Worm (Caenorhabditis elegans) whole organism, young adult: ENCODE results near the gene C56G2.4.

ENCODE experiments used
- B0336.3 ChIP-seq: fragments of 200-800 bp; sonication (Bioruptor generic); IDR thresholded peaks from 2 replicates; pipeline ENCODE4 v1.3.6; 2022; ENCODE audit warnings: missing genetic modification characterization, missing compliant biosample characterization
- F10E7.11 ChIP-seq: sonication (generic microtip); optimal IDR thresholded peaks from 2 replicates; lab custom pipeline; 2017; ENCODE audit warnings: mild to moderate bottlenecking, missing genetic modification characterization, moderate library complexity, missing compliant biosample characterization
- F33H1.4 ChIP-seq: fragments of 200-800 bp; sonication (Bioruptor generic); IDR thresholded peaks from 2 replicates; pipeline ENCODE4 v1.3.6; 2022; ENCODE audit warnings: missing genetic modification reagents, missing genetic modification characterization, missing compliant biosample characterization
- F37B4.10 ChIP-seq: fragments of 200-800 bp; sonication (Bioruptor generic); IDR thresholded peaks from 2 replicates; pipeline ENCODE4 v1.3.6; 2022; ENCODE audit warnings: missing genetic modification characterization, missing compliant biosample characterization
- F55B11.4 ChIP-seq: sonication (generic microtip); optimal IDR thresholded peaks from 2 replicates; lab custom pipeline; 2016; ENCODE audit warnings: missing compliant biosample characterization, missing genetic modification characterization, borderline replicate concordance; ENCODE audit not compliant: insufficient read depth
- F57A8.1 ChIP-seq: fragments of 200-800 bp; sonication (Bioruptor generic); optimal IDR thresholded peaks from 2 replicates; lab custom pipeline; 2018; ENCODE audit warnings: mild to moderate bottlenecking, missing genetic modification characterization, moderate library complexity, missing compliant biosample characterization
- Y53F4B.3 ChIP-seq: fragments of 200-800 bp; sonication (Bioruptor generic); IDR thresholded peaks from 2 replicates; pipeline ENCODE4 v1.3.6; 2022; ENCODE audit warnings: missing genetic modification reagents, missing genetic modification characterization, missing compliant biosample characterization
- Y79H2A.3 ChIP-seq: fragments of 200-800 bp; sonication (Bioruptor generic); conservative IDR thresholded peaks from 2 replicates; pipeline ENCODE4 v1.3.6; 2022; ENCODE audit warnings: missing genetic modification reagents, missing genetic modification characterization, missing compliant biosample characterization
- ZK185.1 ChIP-seq: sonication (generic microtip); optimal IDR thresholded peaks from 2 replicates; lab custom pipeline; 2016; ENCODE audit warnings: mild to moderate bottlenecking, missing genetic modification characterization, missing compliant biosample characterization; ENCODE audit not compliant: poor library complexity, severe bottlenecking
- akir-1 ChIP-seq: fragments of 200-800 bp; sonication (Bioruptor generic); optimal IDR thresholded peaks from 2 replicates; lab custom pipeline; 2018; ENCODE audit warnings: mild to moderate bottlenecking, missing genetic modification characterization, moderate library complexity, missing compliant biosample characterization
- attf-5 ChIP-seq: fragments of 200-800 bp; sonication (Bioruptor generic); optimal IDR thresholded peaks from 2 replicates; lab custom pipeline; 2018; ENCODE audit warnings: mild to moderate bottlenecking, missing genetic modification characterization, missing compliant biosample characterization
- bed-2 ChIP-seq: fragments of 200-800 bp; sonication (Bioruptor generic); IDR thresholded peaks from 2 replicates; pipeline ENCODE4 v1.3.6; 2022; ENCODE audit warnings: missing genetic modification reagents, missing genetic modification characterization, missing compliant biosample characterization
- ccch-3 ChIP-seq: fragments of 200-800 bp; sonication (Bioruptor generic); optimal IDR thresholded peaks from 2 replicates; lab custom pipeline; 2018; ENCODE audit warnings: mild to moderate bottlenecking, missing genetic modification characterization, missing compliant biosample characterization
- cebp-1 ChIP-seq, 2 experiments: fragments of 200-800 bp in 1 of 2; sonication (Bioruptor generic) in 1 of 2; sonication (generic microtip) in 1 of 2; IDR thresholded peaks in 1 of 2; optimal IDR thresholded peaks in 1 of 2; 2 replicates each; pipeline versions ENCODE4 v1.3.6 to Lab custom; 2017 to 2022; ENCODE audit warnings: missing compliant biosample characterization in 2 of 2, missing genetic modification characterization in 2 of 2, mild to moderate bottlenecking in 1 of 2, missing genetic modification reagents in 1 of 2, moderate library complexity in 1 of 2
- cebp-2 ChIP-seq: fragments of 200-800 bp; sonication (Bioruptor generic); IDR thresholded peaks from 2 replicates; pipeline ENCODE4 v1.3.6; 2022; ENCODE audit warnings: missing genetic modification characterization, missing compliant biosample characterization
- ceh-27 ChIP-seq: fragments of 200-800 bp; sonication (Bioruptor generic); optimal IDR thresholded peaks from 2 replicates; lab custom pipeline; 2018; ENCODE audit warnings: mild to moderate bottlenecking, missing genetic modification characterization, moderate library complexity, missing compliant biosample characterization
- ceh-40 ChIP-seq: fragments of 200-800 bp; sonication (Bioruptor generic); IDR thresholded peaks from 2 replicates; pipeline ENCODE4 v1.3.6; 2022; ENCODE audit warnings: missing genetic modification characterization, missing compliant biosample characterization
- ceh-91 ChIP-seq: fragments of 200-800 bp; sonication (Bioruptor generic); IDR thresholded peaks from 2 replicates; pipeline ENCODE4 v1.3.6; 2022; ENCODE audit warnings: missing genetic modification reagents, missing genetic modification characterization, missing compliant biosample characterization
- chd-7 ChIP-seq: sonication (generic microtip); optimal IDR thresholded peaks from 2 replicates; lab custom pipeline; 2016; ENCODE audit warnings: mild to moderate bottlenecking, missing genetic modification characterization, moderate library complexity, missing compliant biosample characterization
- dox-1 ChIP-seq: fragments of 200-800 bp; sonication (Bioruptor generic); IDR thresholded peaks from 2 replicates; pipeline ENCODE4 v1.3.6; 2022; ENCODE audit warnings: missing genetic modification reagents, missing genetic modification characterization, missing compliant biosample characterization
- efl-1 ChIP-seq: fragments of 150-350 bp; optimal IDR thresholded peaks from 2 replicates; lab custom pipeline; 2014; ENCODE audit warnings: missing biosample characterization, missing genetic modification reagents, missing genetic modification characterization
- egl-44 ChIP-seq: fragments of 200-800 bp; sonication (Bioruptor generic); IDR thresholded peaks from 2 replicates; pipeline ENCODE4 v1.3.6; 2022; ENCODE audit warnings: missing genetic modification reagents, missing genetic modification characterization, missing compliant biosample characterization
- ets-4 ChIP-seq: fragments of 200-800 bp; sonication (Bioruptor generic); optimal IDR thresholded peaks from 2 replicates; lab custom pipeline; 2018; ENCODE audit warnings: mild to moderate bottlenecking, missing genetic modification characterization, missing compliant biosample characterization
- fkh-3 ChIP-seq: sonication (generic microtip); optimal IDR thresholded peaks from 2 replicates; lab custom pipeline; 2016; ENCODE audit warnings: mild to moderate bottlenecking, missing genetic modification characterization, missing compliant biosample characterization
- gei-17 ChIP-seq: fragments of 200-800 bp; sonication (Bioruptor generic); optimal IDR thresholded peaks from 2 replicates; lab custom pipeline; 2018; ENCODE audit warnings: mild to moderate bottlenecking, missing genetic modification characterization, missing compliant biosample characterization
- hlh-12 ChIP-seq: sonication (generic microtip); optimal IDR thresholded peaks from 2 replicates; lab custom pipeline; 2016; ENCODE audit warnings: missing genetic modification characterization, missing compliant biosample characterization
- hmg-1.2 ChIP-seq: fragments of 200-800 bp; sonication (Bioruptor generic); IDR thresholded peaks from 2 replicates; pipeline ENCODE4 v1.3.6; 2022; ENCODE audit warnings: missing genetic modification reagents, missing genetic modification characterization, missing compliant biosample characterization
- lin-54 ChIP-seq: fragments of 200-800 bp; sonication (Bioruptor generic); optimal IDR thresholded peaks from 2 replicates; lab custom pipeline; 2018; ENCODE audit warnings: mild to moderate bottlenecking, missing genetic modification characterization, missing compliant biosample characterization
- lir-1 ChIP-seq: fragments of 200-800 bp; sonication (Bioruptor generic); conservative IDR thresholded peaks from 2 replicates; pipeline ENCODE4 v1.3.6; 2022; ENCODE audit warnings: missing genetic modification reagents, missing genetic modification characterization, missing compliant biosample characterization
- lsl-1 ChIP-seq: fragments of 200-800 bp; sonication (Bioruptor generic); optimal IDR thresholded peaks from 2 replicates; lab custom pipeline; 2018; ENCODE audit warnings: mild to moderate bottlenecking, missing genetic modification characterization, moderate library complexity, missing compliant biosample characterization
- madf-10 ChIP-seq: sonication (generic microtip); optimal IDR thresholded peaks from 2 replicates; lab custom pipeline; 2016; ENCODE audit warnings: mild to moderate bottlenecking, missing genetic modification characterization, missing compliant biosample characterization
- mcd-1 ChIP-seq: fragments of 200-800 bp; sonication (Bioruptor generic); IDR thresholded peaks from 2 replicates; pipeline ENCODE4 v1.3.6; 2022; ENCODE audit warnings: missing genetic modification reagents, missing genetic modification characterization, missing compliant biosample characterization
- mes-4 ChIP-seq: sonication (generic microtip); optimal IDR thresholded peaks from 2 replicates; lab custom pipeline; 2016; ENCODE audit warnings: missing genotype, missing genetic modification characterization, missing compliant biosample characterization
- nhr-179 ChIP-seq: sonication (generic microtip); optimal IDR thresholded peaks from 2 replicates; lab custom pipeline; 2016; ENCODE audit warnings: mild to moderate bottlenecking, missing genetic modification characterization, missing compliant biosample characterization
- nhr-90 ChIP-seq: sonication (generic microtip); optimal IDR thresholded peaks from 2 replicates; lab custom pipeline; 2016; ENCODE audit warnings: missing genotype, mild to moderate bottlenecking, missing genetic modification characterization, missing compliant biosample characterization
- snpc-1.1 ChIP-seq: sonication (generic microtip); optimal IDR thresholded peaks from 2 replicates; lab custom pipeline; 2017; ENCODE audit warnings: missing genetic modification characterization, mild to moderate bottlenecking, missing compliant biosample characterization, antibody characterized with exemption, moderate library complexity, missing genotype, missing genetic modification reagents; ENCODE audit not compliant: insufficient read depth
- tbx-9 ChIP-seq: sonication (generic microtip); optimal IDR thresholded peaks from 2 replicates; lab custom pipeline; 2016; ENCODE audit warnings: borderline replicate concordance, missing genetic modification characterization, inconsistent platforms, missing compliant biosample characterization
- ztf-22 ChIP-seq: fragments of 200-800 bp; sonication (Bioruptor generic); optimal IDR thresholded peaks from 2 replicates; lab custom pipeline; 2018; ENCODE audit warnings: mild to moderate bottlenecking, missing genetic modification characterization, moderate library complexity, missing compliant biosample characterization

Gene C56G2.4

DNA sequence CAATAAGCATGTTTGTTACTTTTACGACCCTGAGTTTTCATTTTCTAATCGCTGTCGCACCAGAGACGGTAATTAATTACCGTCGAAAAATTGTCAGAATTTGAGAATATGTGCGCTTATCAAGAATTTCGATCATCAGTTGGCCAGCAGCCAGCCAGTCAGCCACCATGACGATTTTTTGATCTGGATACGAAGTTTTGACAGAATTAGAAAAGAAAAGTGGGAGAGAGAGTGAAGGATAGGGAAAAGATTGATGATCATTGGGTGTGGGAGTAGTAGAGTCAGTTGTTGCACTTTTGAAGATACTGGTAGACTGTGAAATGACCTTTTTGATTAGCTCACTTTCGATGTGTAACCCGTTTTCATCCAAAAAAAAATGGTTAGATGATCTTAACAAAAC is 32.9 kb downstream of the C56G2.4 start (continued):
- no peak for TF ChIP-seq cebp-2 (GFP tag; lab: Robert Waterston, UW)
- TF ChIP-seq, all 124 proteins: peak for 0

DNA sequence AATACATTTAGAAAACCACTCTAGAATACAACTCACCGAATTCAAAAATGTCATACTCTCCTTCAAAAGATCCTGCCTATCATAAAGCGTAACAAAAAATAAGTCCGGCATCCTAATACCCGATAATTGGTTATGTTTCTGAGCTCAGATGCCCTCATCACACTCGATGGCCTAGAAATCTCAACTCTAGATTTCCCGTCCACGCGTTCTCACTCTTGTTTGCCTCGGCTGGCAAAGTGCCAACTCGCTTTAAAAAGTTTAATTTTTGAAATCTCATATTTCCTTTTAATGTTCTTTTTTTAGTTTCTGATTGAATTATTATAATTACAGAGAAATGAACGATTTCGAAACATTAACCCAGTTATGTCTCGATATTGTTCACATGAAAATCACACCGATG is 36.2 kb downstream of the C56G2.4 start, which contains the start of the genes C56G2.15 and thoc-2:
Gene C56G2.15, minus strand, starts transcription at position 188 of the 400 bp plus-strand sequence.
Gene thoc-2, plus strand, starts transcription at position 331 of the 400 bp plus-strand sequence.
- TF ChIP-seq tbx-9 (tag; lab: Kevin White, UChicago) (no peak), Y53F4B.3 (GFP tag; lab: Robert Waterston, UW) (no peak), F55B11.4 (no peak), dox-1 (no peak), B0336.3 (GFP tag; lab: Robert Waterston, UW) (no peak), F37B4.10 (GFP tag; lab: Robert Waterston, UW) (no peak), lsl-1 (peak; percentile 10), mcd-1 (no peak), cebp-1 (GFP tag; IDR thresholded peaks at IDR 0.05; lab: Robert Waterston, UW) (no peak), cebp-1 (tag; optimal IDR thresholded peaks at IDR 0.05; lab: Kevin White, UChicago) (peak; percentile 16), bed-2 (GFP tag; lab: Robert Waterston, UW) (no peak), efl-1 (no peak), hmg-1.2 (GFP tag; lab: Robert Waterston, UW) (0 out of 2 replicates have a peak, but pooled peaks have one; percentile 14), mes-4 (no peak), snpc-1.1 (no peak), hlh-12 (tag; lab: Kevin White, UChicago) (no peak), ceh-91 (no peak), gei-17 (GFP tag; lab: Kevin White, UChicago) (no peak), F33H1.4 (GFP tag; lab: Robert Waterston, UW) (no peak), ccch-3 (no peak), egl-44 (GFP tag; lab: Robert Waterston, UW) (no peak)

DNA sequence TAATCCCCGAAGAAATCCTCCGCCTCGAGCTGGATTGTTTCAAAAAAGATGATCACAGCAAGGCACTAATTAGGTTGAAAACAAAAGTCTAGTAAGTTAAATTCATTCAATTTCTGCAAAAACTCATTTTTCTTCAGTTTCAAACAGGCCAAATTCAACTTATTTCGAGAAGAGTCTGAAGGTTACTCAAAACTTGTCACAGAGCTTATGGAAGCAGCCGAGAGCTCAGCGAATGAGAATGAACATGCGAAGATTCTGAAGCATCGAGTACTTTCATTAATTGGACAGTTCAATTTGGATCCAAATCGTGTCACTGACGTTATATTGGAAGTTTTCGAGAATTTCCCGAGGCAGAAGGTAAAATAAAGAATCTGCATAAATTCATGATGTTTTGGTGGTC is 37.0 kb downstream of the C56G2.4 start:
- TF ChIP-seq ets-4 (GFP tag; lab: Kevin White, UChicago) (no peak), akir-1 (GFP tag; lab: Kevin White, UChicago) (no peak), F10E7.11 (no peak), lin-54 (GFP tag; lab: Kevin White, UChicago) (no peak), chd-7 (no peak), ceh-27 (GFP tag; lab: Kevin White, UChicago) (no peak), lir-1 (GFP tag; lab: Robert Waterston, UW) (no peak), cebp-1 (GFP tag; IDR thresholded peaks at IDR 0.05; lab: Robert Waterston, UW) (no peak), cebp-1 (tag; optimal IDR thresholded peaks at IDR 0.05; lab: Kevin White, UChicago) (no peak), Y79H2A.3 (GFP tag; lab: Robert Waterston, UW) (no peak), madf-10 (tag; lab: Kevin White, UChicago) (no peak), attf-5 (GFP tag; lab: Kevin White, UChicago) (no peak), fkh-3 (no peak), ceh-40 (GFP tag; lab: Robert Waterston, UW) (no peak), nhr-179 (tag; lab: Kevin White, UChicago) (no peak), F57A8.1 (GFP tag; lab: Kevin White, UChicago) (no peak), nhr-90 (no peak), ZK185.1 (tag; lab: Kevin White, UChicago) (no peak), ztf-22 (GFP tag; lab: Kevin White, UChicago) (no peak)
